Worm (Caenorhabditis elegans) whole organism, L3 larva: ENCODE measurements around the gene T19D12.9.

Experiments
- R02D3.7 ChIP-seq: fragments of 150-350 bp; optimal IDR thresholded peaks from 2 replicates; lab custom pipeline; 2014; ENCODE audit warnings: missing biosample characterization, missing genetic modification characterization
- aly-2 ChIP-seq: fragments of 150-350 bp; optimal IDR thresholded peaks from 2 replicates; lab custom pipeline; 2014; ENCODE audit warnings: missing biosample characterization, missing genetic modification characterization
- ama-1 ChIP-seq: fragments of 150-350 bp; optimal IDR thresholded peaks from 2 replicates; lab custom pipeline; 2018
- ceh-82 ChIP-seq: fragments of 150-350 bp; optimal IDR thresholded peaks from 2 replicates; lab custom pipeline; 2014; ENCODE audit warnings: missing biosample characterization, missing genetic modification characterization
- elt-3 ChIP-seq, 3 experiments: fragments of 150-350 bp in 1 of 3; sonication (generic microtip) in 2 of 3; optimal IDR thresholded peaks; 2 replicates in 2 of 3; 4 replicates in 1 of 3; lab custom pipeline; 2014 to 2017; ENCODE audit warnings: missing biosample characterization in 3 of 3, missing genetic modification characterization in 3 of 3
- fos-1 ChIP-seq: fragments of 150-350 bp; optimal IDR thresholded peaks from 2 replicates; lab custom pipeline; 2014; ENCODE audit warnings: missing biosample characterization, missing genetic modification characterization
- lin-15B ChIP-seq: fragments of 150-350 bp; optimal IDR thresholded peaks from 2 replicates; lab custom pipeline; 2014; ENCODE audit warnings: missing biosample characterization, missing genetic modification characterization
- nfya-1 ChIP-seq: sonication (generic microtip); optimal IDR thresholded peaks from 2 replicates; lab custom pipeline; 2017; ENCODE audit warnings: missing genetic modification characterization, mild to moderate bottlenecking, missing compliant biosample characterization, antibody characterized with exemption, moderate library complexity; ENCODE audit not compliant: insufficient read depth
- nhr-12 ChIP-seq: fragments of 150-350 bp; optimal IDR thresholded peaks from 2 replicates; lab custom pipeline; 2014; ENCODE audit warnings: missing biosample characterization, missing genetic modification characterization
- unc-39 ChIP-seq: sonication (generic microtip); optimal IDR thresholded peaks from 4 replicates; lab custom pipeline; 2017; ENCODE audit warnings: missing biosample characterization, missing genetic modification characterization

DNA sequence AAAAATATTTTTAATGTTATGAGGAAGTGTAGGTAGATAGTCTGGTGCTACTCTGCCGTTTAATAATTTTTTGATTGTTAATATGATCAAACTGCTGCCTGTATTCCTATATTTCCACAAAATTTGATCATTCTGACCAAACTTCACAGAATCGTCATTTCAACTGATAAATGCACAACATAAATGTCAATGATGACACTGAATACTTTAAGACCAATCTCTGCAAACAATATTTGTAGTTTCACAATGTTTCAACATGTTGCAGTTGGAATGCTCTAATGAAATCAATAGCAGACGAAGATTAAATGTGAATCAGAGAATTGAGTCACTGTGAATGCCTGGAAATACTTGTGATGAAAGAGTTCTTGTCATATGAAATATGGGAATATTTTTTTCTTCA lies 24.4 kb downstream of the T19D12.9 start:
- TF ChIP-seq nhr-12 (no peak), ama-1 (lab: Kevin White, UChicago) (no peak), lin-15B (tag; lab: Kevin White, UChicago) (no peak), ceh-82 (no peak), R02D3.7 (no peak), unc-39 (tag; lab: Kevin White, UChicago) (no peak), aly-2 (tag; lab: Kevin White, UChicago) (no peak), nfya-1 (no peak), fos-1 (no peak), elt-3 (tag; optimal IDR thresholded peaks at IDR 0.05; lab: Kevin White, UChicago) (no peak)
